Fruit fly (Drosophila melanogaster) whole organism: ENCODE measurements around the gene REPTOR.

Source experiments
- CG8478 ChIP-seq: fragments of >200 bp; optimal IDR thresholded peaks from 2 replicates; lab custom pipeline; 2018; ENCODE audit warnings: inconsistent platforms
- psq ChIP-seq: fragments of >200 bp; optimal IDR thresholded peaks from 2 replicates; lab custom pipeline; 2017
- usp ChIP-seq: fragments of >200 bp; optimal IDR thresholded peaks from 2 replicates; lab custom pipeline; 2017; ENCODE audit warnings: missing biosample characterization, missing genetic modification characterization, mixed read lengths

DNA sequence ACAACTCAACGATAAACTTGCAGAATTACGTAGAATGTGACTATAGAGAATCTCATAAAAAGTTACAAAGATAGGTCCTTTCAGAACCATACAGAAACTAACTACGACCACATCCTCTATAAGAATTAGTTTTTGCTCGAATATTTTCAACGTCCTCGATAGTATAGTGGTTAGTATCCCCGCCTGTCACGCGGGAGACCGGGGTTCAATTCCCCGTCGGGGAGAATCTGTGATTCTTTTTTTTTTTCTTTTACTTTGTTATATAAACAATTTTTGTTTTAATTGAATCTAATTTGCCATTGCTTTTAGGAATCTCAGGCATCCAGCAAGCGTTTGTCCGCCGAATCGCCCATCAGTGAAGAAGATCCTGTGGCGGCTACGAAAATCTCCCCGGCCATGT lies 27.5 kb downstream of the REPTOR start:
- TF ChIP-seq psq (no peak), usp (GFP tag; lab: Kevin White, UChicago) (no peak), CG8478 (lab: Kevin White, UChicago) (no peak)
